Worm (Caenorhabditis elegans): Measurements from ENCODE around the gene ZC395.4.

The ZC395.4 gene

ce11 chrIII:5227831-5228467 is 42.0 kb upstream of the ZC395.4 start, which contains the start of the genes C34E10.12, C34E10.10 and atp-2 (continued):
- peak; percentile 82 for TF ChIP-seq attf-5 (GFP tag; optimal IDR thresholded peaks at IDR 0.05)
- no peak for TF ChIP-seq ztf-6 (GFP tag; IDR thresholded peaks at IDR 0.05)
- no peak for TF ChIP-seq T26A5.8 (tag; optimal IDR thresholded peaks at IDR 0.05)
- peak; percentile 38 for TF ChIP-seq nhr-80 (tag; optimal IDR thresholded peaks at IDR 0.05)
- peak; percentile 25 for TF ChIP-seq rpc-1 (optimal IDR thresholded peaks at IDR 0.05)
- no peak for TF ChIP-seq rpc-1 (tag; optimal IDR thresholded peaks at IDR 0.05)
- peak; percentile 57; the same call in 1 of the 2 replicates for TF ChIP-seq attf-3 (GFP tag; conservative IDR thresholded peaks at IDR 0.05)
- TF ChIP-seq ceh-100 (GFP tag; IDR thresholded peaks at IDR 0.05): peak; percentile 57; the same call in 1 of the 2 replicates
- TF ChIP-seq F57C9.4 (tag; optimal IDR thresholded peaks at IDR 0.05): no peak
- TF ChIP-seq atf-7 (tag; optimal IDR thresholded peaks at IDR 0.05): no peak
- peak; percentile 12 for TF ChIP-seq ztf-18 (tag; optimal IDR thresholded peaks at IDR 0.05)
- peak; percentile 47; the same call in 1 of the 2 replicates for TF ChIP-seq hmg-1.2 (GFP tag; IDR thresholded peaks at IDR 0.05)
- TF ChIP-seq madf-6 (GFP tag; IDR thresholded peaks at IDR 0.05): peak; percentile 72
- TF ChIP-seq die-1 (tag; optimal IDR thresholded peaks at IDR 0.05): no peak
- TF ChIP-seq nfya-2 (GFP tag; IDR thresholded peaks at IDR 0.05): no peak
- TF ChIP-seq ZK185.1 (tag; optimal IDR thresholded peaks at IDR 0.05; ENCODE audit: poor library complexity, severe bottlenecking): peak; percentile 68
- peak; percentile 50; the same call in 1 of the 2 replicates for TF ChIP-seq pbrm-1 (GFP tag; IDR thresholded peaks at IDR 0.05)
- peak; percentile 48 for TF ChIP-seq snpc-1.1 (tag; optimal IDR thresholded peaks at IDR 0.05; ENCODE audit: insufficient read depth)
- peak; percentile 46; the same call in 1 of the 2 replicates for TF ChIP-seq C06A6.2 (GFP tag; conservative IDR thresholded peaks at IDR 0.05)
- TF ChIP-seq lin-40 (tag; optimal IDR thresholded peaks at IDR 0.05): peak; percentile 64

ce11 chrIII:5228839-5229238 is 41.1 kb upstream of the ZC395.4 start:
- TF ChIP-seq egl-18 (GFP tag; IDR thresholded peaks at IDR 0.05): no peak
- TF ChIP-seq F22D6.2 (tag; optimal IDR thresholded peaks at IDR 0.05): no peak
- no peak for TF ChIP-seq ztf-22 (GFP tag; optimal IDR thresholded peaks at IDR 0.05)
- TF ChIP-seq rec-8 (tag; optimal IDR thresholded peaks at IDR 0.05): no peak
- TF ChIP-seq ztf-26 (tag; optimal IDR thresholded peaks at IDR 0.05): no peak
- TF ChIP-seq F55B11.4 (tag; optimal IDR thresholded peaks at IDR 0.05; ENCODE audit: borderline replicate concordance, insufficient read depth): no peak
- no peak for TF ChIP-seq T07F8.4 (tag; optimal IDR thresholded peaks at IDR 0.05)
- TF ChIP-seq die-1 (tag; optimal IDR thresholded peaks at IDR 0.05): no peak
- TF ChIP-seq nhr-90 (tag; optimal IDR thresholded peaks at IDR 0.05): no peak
- TF ChIP-seq ceh-100 (GFP tag; IDR thresholded peaks at IDR 0.05): no peak
- TF ChIP-seq let-607 (tag; optimal IDR thresholded peaks at IDR 0.05): no peak
- TF ChIP-seq F57C9.4 (tag; optimal IDR thresholded peaks at IDR 0.05): no peak
- TF ChIP-seq F33H1.4 (GFP tag; IDR thresholded peaks at IDR 0.05): no peak
- no peak for TF ChIP-seq bed-2 (GFP tag; IDR thresholded peaks at IDR 0.05)
- TF ChIP-seq let-526 (GFP tag; IDR thresholded peaks at IDR 0.05): no peak
- no peak for TF ChIP-seq Y67H2A.10 (GFP tag; conservative IDR thresholded peaks at IDR 0.05)
- no peak for TF ChIP-seq nhr-120 (GFP tag; IDR thresholded peaks at IDR 0.05)
- no peak for TF ChIP-seq K12H6.12 (tag; optimal IDR thresholded peaks at IDR 0.05)
- no peak for TF ChIP-seq rpc-1 (optimal IDR thresholded peaks at IDR 0.05)
- TF ChIP-seq rpc-1 (tag; optimal IDR thresholded peaks at IDR 0.05): no peak
